Worm (Caenorhabditis elegans) whole organism, L4 larva: ENCODE results near the gene ceh-89.

Experiments
- Y5F2A.4 ChIP-seq: fragments of 200-800 bp; sonication (Bioruptor generic); optimal IDR thresholded peaks from 2 replicates; lab custom pipeline; 2018; ENCODE audit warnings: mild to moderate bottlenecking, missing genetic modification characterization, missing compliant biosample characterization
- ZK337.2 ChIP-seq: fragments of 200-800 bp; sonication (Bioruptor generic); IDR thresholded peaks from 2 replicates; pipeline ENCODE4 v1.3.6; 2022; ENCODE audit warnings: missing genetic modification reagents, missing genetic modification characterization, missing compliant biosample characterization
- daf-19 ChIP-seq: fragments of 200-800 bp; sonication (Bioruptor generic); conservative IDR thresholded peaks from 2 replicates; pipeline ENCODE4 v1.3.6; 2022; ENCODE audit warnings: missing genetic modification characterization, missing compliant biosample characterization
- dpl-1 ChIP-seq: fragments of 150-350 bp; optimal IDR thresholded peaks from 2 replicates; lab custom pipeline; 2014; ENCODE audit warnings: missing biosample characterization, missing genetic modification reagents, missing genetic modification characterization
- egl-27 ChIP-seq: sonication (generic microtip); optimal IDR thresholded peaks from 3 replicates; lab custom pipeline; 2017; ENCODE audit warnings: missing biosample characterization, missing genetic modification reagents, missing genetic modification characterization
- jun-1 ChIP-seq: fragments of 150-350 bp; optimal IDR thresholded peaks from 2 replicates; lab custom pipeline; 2014; ENCODE audit warnings: missing biosample characterization, missing genetic modification reagents, missing genetic modification characterization
- snpc-1.2 ChIP-seq: fragments of 200-800 bp; sonication (Bioruptor generic); IDR thresholded peaks from 2 replicates; pipeline ENCODE4 v1.3.6; 2022; ENCODE audit warnings: missing genetic modification reagents, missing genetic modification characterization, missing compliant biosample characterization
- zag-1 ChIP-seq: fragments of 150-350 bp; optimal IDR thresholded peaks from 2 replicates; lab custom pipeline; 2014; ENCODE audit warnings: missing biosample characterization, missing genetic modification characterization

- no peak for TF ChIP-seq jun-1 (tag; lab: Kevin White, UChicago)
- no peak for TF ChIP-seq dpl-1
- TF ChIP-seq Y5F2A.4 (GFP tag; lab: Kevin White, UChicago), result no peak
- TF ChIP-seq zag-1 (tag; lab: Kevin White, UChicago), result no peak
- no peak for TF ChIP-seq ZK337.2
- TF ChIP-seq daf-19 (GFP tag; lab: Robert Waterston, UW), result no peak
- TF ChIP-seq egl-27 (tag; lab: Kevin White, UChicago), result no peak
- no peak for TF ChIP-seq snpc-1.2 (GFP tag; lab: Robert Waterston, UW)
These were observed 43.1 kb upstream of the ceh-89 start, which contains the start of gene F16B12.4 for ce11 chrX:14098618-14099118.
